Worm (Caenorhabditis elegans) whole organism, midembryonic: ENCODE measurements around the gene Y116F11B.2.

Experiments
- flt-1 ChIP-seq: fragments of 200-800 bp; sonication (Bioruptor generic); IDR thresholded peaks from 2 replicates; pipeline ENCODE4 v1.3.6; 2022; ENCODE audit warnings: missing genetic modification characterization, missing compliant biosample characterization
- ref-1 ChIP-seq: fragments of 200-800 bp; sonication (Bioruptor generic); conservative IDR thresholded peaks from 2 replicates; pipeline ENCODE4 v1.3.6; 2022; ENCODE audit warnings: missing genetic modification reagents, missing genetic modification characterization, missing compliant biosample characterization

ce11 chrV:19830815-19831214 is 29.9 kb upstream of the Y116F11B.2 start, which contains the start of gene pcp-4:
- no peak for TF ChIP-seq flt-1 (GFP tag; lab: Robert Waterston, UW)
- TF ChIP-seq ref-1 (GFP tag; lab: Robert Waterston, UW): no peak
